Fruit fly (Drosophila melanogaster) S2 (cell line): ENCODE results near the gene CheA87a.

Source experiments
- CG8478 ChIP-seq: fragments of >200 bp; optimal IDR thresholded peaks from 2 replicates; lab custom pipeline; 2018
- CTCF ChIP-seq, 2 experiments: fragments of >200 bp; optimal IDR thresholded peaks; 2 replicates each; lab custom pipeline; 2018

- TF ChIP-seq CG8478: no peak
- TF ChIP-seq CTCF (optimal IDR thresholded peaks at IDR 0.05; lab: Kevin White, UChicago): no peak
These were observed 12.4 kb downstream of the CheA87a start, which contains the start of the genes mRpS21 and Droj2 for dm6 chr3R:13381744-13382435.
